Fruit fly (Drosophila melanogaster) whole organism, embryonic: ENCODE results near the gene Osi6.

Source experiments
- Abd-B ChIP-seq: fragments of 200-800 bp; sonication (Bioruptor generic); optimal IDR thresholded peaks from 2 replicates; lab custom pipeline; 2018; ENCODE audit warnings: missing biosample characterization, mild to moderate bottlenecking, missing genetic modification characterization, moderate library complexity
- Blimp-1 ChIP-seq: fragments of 200-800 bp; sonication (Bioruptor generic); optimal IDR thresholded peaks from 3 replicates; lab custom pipeline; 2018; ENCODE audit warnings: missing biosample characterization, missing genetic modification characterization, mild to moderate bottlenecking, moderate library complexity, missing genetic modification reagents
- CG11085 ChIP-seq: fragments of 200-800 bp; sonication (Bioruptor generic); IDR thresholded peaks from 2 replicates; pipeline ENCODE4 v1.3.6; 2022; ENCODE audit warnings: missing biosample characterization, missing genetic modification characterization
- CG11247 ChIP-seq: fragments of 200-800 bp; sonication (Bioruptor generic); IDR thresholded peaks from 2 replicates; pipeline ENCODE4 v1.3.6; 2022; ENCODE audit warnings: missing biosample characterization, missing genetic modification characterization
- CG12071 ChIP-seq: fragments of 200-800 bp; sonication (Bioruptor generic); optimal IDR thresholded peaks from 3 replicates; lab custom pipeline; 2018; ENCODE audit warnings: missing biosample characterization, mild to moderate bottlenecking, missing genetic modification characterization
- CG12942 ChIP-seq: fragments of 200-800 bp; sonication (Bioruptor generic); optimal IDR thresholded peaks from 3 replicates; lab custom pipeline; 2016; ENCODE audit warnings: missing biosample characterization, missing genetic modification characterization
- CG1603 ChIP-seq: fragments of 200-800 bp; sonication (Bioruptor generic); optimal IDR thresholded peaks from 2 replicates; lab custom pipeline; 2019; ENCODE audit warnings: missing biosample characterization, mild to moderate bottlenecking, missing genetic modification characterization, moderate library complexity
- CG17361 ChIP-seq: fragments of 200-800 bp; sonication (Bioruptor generic); IDR thresholded peaks from 3 replicates; pipeline ENCODE4 v1.3.6; 2022; ENCODE audit warnings: missing biosample characterization, missing genetic modification characterization
- CG43689 ChIP-seq: fragments of 200-800 bp; sonication (Bioruptor generic); IDR thresholded peaks from 2 replicates; pipeline ENCODE4 v1.3.6; 2022; ENCODE audit warnings: missing biosample characterization, missing genetic modification characterization
- CG7745 ChIP-seq: fragments of 200-800 bp; sonication (Bioruptor generic); optimal IDR thresholded peaks from 2 replicates; lab custom pipeline; 2018; ENCODE audit warnings: missing biosample characterization, mild to moderate bottlenecking, missing genetic modification characterization, moderate library complexity
- CG7786 ChIP-seq: fragments of 200-800 bp; sonication (Bioruptor generic); optimal IDR thresholded peaks from 2 replicates; lab custom pipeline; 2016; ENCODE audit warnings: missing biosample characterization, missing genetic modification characterization
- CG7928 ChIP-seq: fragments of 200-800 bp; sonication (Bioruptor generic); optimal IDR thresholded peaks from 2 replicates; lab custom pipeline; 2017; ENCODE audit warnings: missing biosample characterization, mild to moderate bottlenecking, missing genetic modification characterization
- CHES-1-like ChIP-seq: fragments of 200-800 bp; sonication (Bioruptor generic); optimal IDR thresholded peaks from 2 replicates; lab custom pipeline; 2016; ENCODE audit warnings: missing biosample characterization, missing genetic modification characterization
- CTCF ChIP-seq: fragments of 200-800 bp; sonication (Bioruptor generic); optimal IDR thresholded peaks from 2 replicates; lab custom pipeline; 2017; ENCODE audit warnings: missing biosample characterization, mild to moderate bottlenecking, missing genetic modification characterization, moderate library complexity
- D19A ChIP-seq: fragments of 200-800 bp; optimal IDR thresholded peaks from 3 replicates; lab custom pipeline; 2019; ENCODE audit warnings: missing biosample characterization, mild to moderate bottlenecking, missing genetic modification characterization, moderate library complexity
- Hey ChIP-seq: fragments of 200-800 bp; sonication (Bioruptor generic); optimal IDR thresholded peaks from 3 replicates; lab custom pipeline; 2018; ENCODE audit warnings: missing biosample characterization, mild to moderate bottlenecking, missing genetic modification characterization
- Hr78 ChIP-seq, 2 experiments: fragments of 200-800 bp in 1 of 2; fragments of >200 bp in 1 of 2; sonication (Bioruptor generic) in 1 of 2; optimal IDR thresholded peaks; 2 replicates each; lab custom pipeline; 2017 to 2019; ENCODE audit warnings: missing biosample characterization in 2 of 2, missing genetic modification characterization in 2 of 2, mild to moderate bottlenecking in 1 of 2, moderate library complexity in 1 of 2
- Med ChIP-seq: fragments of 200-800 bp; sonication (Bioruptor generic); peaks from one replicate; lab custom pipeline; 2016; ENCODE audit warnings: missing biosample characterization, missing genetic modification characterization, mild to moderate bottlenecking, inconsistent platforms, moderate library complexity
- Mes4 ChIP-seq: fragments of 200-800 bp; sonication (Bioruptor generic); optimal IDR thresholded peaks from 2 replicates; lab custom pipeline; 2016; ENCODE audit warnings: missing biosample characterization, missing genetic modification characterization
- Pdp1 ChIP-seq, 2 experiments: fragments of 200-800 bp; sonication (Bioruptor generic); optimal IDR thresholded peaks; 3 replicates each; lab custom pipeline; 2016; ENCODE audit warnings: missing biosample characterization in 2 of 2, missing genetic modification characterization in 2 of 2, mild to moderate bottlenecking in 1 of 2, moderate library complexity in 1 of 2
- Sox102F ChIP-seq: fragments of 200-800 bp; sonication (Bioruptor generic); optimal IDR thresholded peaks from 2 replicates; lab custom pipeline; 2018; ENCODE audit warnings: missing biosample characterization, mild to moderate bottlenecking, missing genetic modification characterization, moderate library complexity
- chif ChIP-seq, 2 experiments: fragments of 200-800 bp; sonication (Bioruptor generic); optimal IDR thresholded peaks; 3 replicates each; lab custom pipeline; 2016; ENCODE audit warnings: missing biosample characterization in 2 of 2, missing genetic modification characterization in 2 of 2
- ci ChIP-seq: fragments of 200-800 bp; sonication (Bioruptor generic); IDR thresholded peaks from 3 replicates; pipeline ENCODE4 v1.3.6; 2022; ENCODE audit warnings: missing biosample characterization, missing genetic modification characterization
- crol ChIP-seq: fragments of 200-800 bp; sonication (Bioruptor generic); IDR thresholded peaks from 2 replicates; pipeline ENCODE4 v1.3.6; 2022; ENCODE audit warnings: missing biosample characterization, missing genetic modification characterization
- disco-r ChIP-seq: fragments of 200-800 bp; sonication (Bioruptor generic); optimal IDR thresholded peaks from 2 replicates; lab custom pipeline; 2016; ENCODE audit warnings: missing biosample characterization, missing genetic modification characterization
- ems ChIP-seq: fragments of 200-800 bp; sonication (Bioruptor generic); optimal IDR thresholded peaks from 3 replicates; lab custom pipeline; 2016; ENCODE audit warnings: missing biosample characterization, missing genetic modification characterization
- gfzf ChIP-seq: fragments of 200-800 bp; sonication (Bioruptor generic); optimal IDR thresholded peaks from 2 replicates; lab custom pipeline; 2016; ENCODE audit warnings: missing biosample characterization, mild to moderate bottlenecking, missing genetic modification characterization, moderate library complexity
- jing ChIP-seq: fragments of 200-800 bp; sonication (Bioruptor generic); optimal IDR thresholded peaks from 2 replicates; lab custom pipeline; 2018; ENCODE audit warnings: missing biosample characterization, mild to moderate bottlenecking, missing genetic modification characterization
- klu ChIP-seq: fragments of 200-800 bp; sonication (Bioruptor generic); IDR thresholded peaks from 2 replicates; pipeline ENCODE4 v1.3.6; 2022; ENCODE audit warnings: missing biosample characterization, missing genetic modification characterization
- oc ChIP-seq: fragments of 200-800 bp; sonication (Bioruptor generic); optimal IDR thresholded peaks from 2 replicates; lab custom pipeline; 2018; ENCODE audit warnings: missing biosample characterization, mild to moderate bottlenecking, missing genetic modification characterization, moderate library complexity
- onecut ChIP-seq: fragments of 200-800 bp; sonication (Bioruptor generic); IDR thresholded peaks from 2 replicates; pipeline ENCODE4 v1.3.6; 2022; ENCODE audit warnings: missing biosample characterization, missing genetic modification characterization
- pita ChIP-seq: fragments of 200-800 bp; sonication (Bioruptor generic); optimal IDR thresholded peaks from 2 replicates; lab custom pipeline; 2017; ENCODE audit warnings: missing biosample characterization, mild to moderate bottlenecking, missing genetic modification characterization
- ranshi ChIP-seq: fragments of 200-800 bp; sonication (Bioruptor generic); IDR thresholded peaks from 2 replicates; pipeline ENCODE4 v1.3.6; 2022; ENCODE audit warnings: missing biosample characterization, missing genetic modification characterization
- sd ChIP-seq: fragments of 200-800 bp; sonication (Bioruptor generic); optimal IDR thresholded peaks from 3 replicates; lab custom pipeline; 2018; ENCODE audit warnings: missing biosample characterization, mild to moderate bottlenecking, missing genetic modification characterization, moderate library complexity
- sisA ChIP-seq: fragments of 200-800 bp; sonication (Bioruptor generic); IDR thresholded peaks from 2 replicates; pipeline ENCODE4 v1.3.6; 2022; ENCODE audit warnings: missing biosample characterization, missing genetic modification characterization
- slou ChIP-seq: fragments of 200-800 bp; sonication (Bioruptor generic); optimal IDR thresholded peaks from 3 replicates; lab custom pipeline; 2016; ENCODE audit warnings: missing biosample characterization, missing genetic modification characterization
- slp2 ChIP-seq: fragments of 200-800 bp; sonication (Bioruptor generic); optimal IDR thresholded peaks from 2 replicates; lab custom pipeline; 2016; ENCODE audit warnings: missing biosample characterization, missing genetic modification characterization
- sna ChIP-seq: fragments of 200-800 bp; sonication (Bioruptor generic); IDR thresholded peaks from 2 replicates; pipeline ENCODE4 v1.3.6; 2022; ENCODE audit warnings: missing biosample characterization, missing genetic modification characterization; ENCODE audit not compliant: partially characterized antibody
- trem ChIP-seq: fragments of 200-800 bp; optimal IDR thresholded peaks from 3 replicates; lab custom pipeline; 2019; ENCODE audit warnings: missing biosample characterization, mild to moderate bottlenecking, missing genetic modification characterization, moderate library complexity
- vvl ChIP-seq: fragments of 200-800 bp; sonication (Bioruptor generic); IDR thresholded peaks from 2 replicates; pipeline ENCODE4 v1.3.6; 2022; ENCODE audit warnings: missing biosample characterization, missing genetic modification characterization
- zen ChIP-seq: fragments of 200-800 bp; sonication (Bioruptor generic); optimal IDR thresholded peaks from 3 replicates; lab custom pipeline; 2018; ENCODE audit warnings: missing biosample characterization, mild to moderate bottlenecking, missing genetic modification characterization, moderate library complexity
- zf30C ChIP-seq: fragments of 200-800 bp; sonication (Bioruptor generic); optimal IDR thresholded peaks from 3 replicates; lab custom pipeline; 2018; ENCODE audit warnings: missing biosample characterization, mild to moderate bottlenecking, missing genetic modification characterization

Gene Osi6

dm6 chr3R:6244035-6244434 lies 9.5 kb downstream of the Osi6 start:
- peak; percentile 12; the same call in 1 of the 2 replicates for TF ChIP-seq vvl (GFP tag; lab: Robert Waterston, UW)
- TF ChIP-seq CG11085 (GFP tag; lab: Robert Waterston, UW): no peak
- no peak for TF ChIP-seq CG17361 (GFP tag; lab: Robert Waterston, UW)
- peak; percentile 36 for TF ChIP-seq Med (GFP tag; lab: Kevin White, UChicago)
- no peak for TF ChIP-seq chif (GFP tag; optimal IDR thresholded peaks at IDR 0.05; lab: Kevin White, UChicago)
- peak; percentile 57 for TF ChIP-seq Blimp-1 (GFP tag; lab: Kevin White, UChicago)
- TF ChIP-seq, all 482 proteins: peak for 3

dm6 chr3R:6244986-6245385 lies 10.5 kb downstream of the Osi6 start:
- TF ChIP-seq Pdp1 (GFP tag; optimal IDR thresholded peaks at IDR 0.05; lab: Kevin White, UChicago) (peak in 1 of 2 experiments; percentile 47), klu (GFP tag; lab: Robert Waterston, UW) (0 out of 2 replicates have a peak, but pooled peaks have one; percentile 18), Blimp-1 (GFP tag; lab: Kevin White, UChicago) (peak; percentile 91), slp2 (GFP tag; lab: Kevin White, UChicago) (no peak), Hr78 (GFP tag; optimal IDR thresholded peaks at IDR 0.05; lab: Kevin White, UChicago) (peak in 1 of 2 experiments; percentile 79), Hey (tag; lab: Kevin White, UChicago) (no peak), vvl (GFP tag; lab: Robert Waterston, UW) (peak; percentile 55; the same call in 1 of the 2 replicates)
- TF ChIP-seq, all 482 proteins: peak for 5

- TF ChIP-seq ranshi (GFP tag; lab: Robert Waterston, UW): no peak
- TF ChIP-seq CG12942 (GFP tag; lab: Kevin White, UChicago): no peak
- TF ChIP-seq jing (GFP tag; lab: Kevin White, UChicago): no peak
- TF ChIP-seq Sox102F: no peak
- TF ChIP-seq disco-r: no peak
- peak; percentile 50; the same call in 1 of the 2 replicates for TF ChIP-seq crol (GFP tag; lab: Robert Waterston, UW)
- TF ChIP-seq onecut: no peak
- TF ChIP-seq CG7786 (GFP tag; lab: Kevin White, UChicago): no peak
- no peak for TF ChIP-seq trem
- no peak for TF ChIP-seq CG7928 (GFP tag; lab: Kevin White, UChicago)
- TF ChIP-seq sisA (GFP tag; lab: Robert Waterston, UW): no peak
- peak; percentile 47 for TF ChIP-seq oc
- peak; percentile 41 for TF ChIP-seq Blimp-1 (GFP tag; lab: Kevin White, UChicago)
- TF ChIP-seq sd (tag; lab: Kevin White, UChicago): peak; percentile 25
- TF ChIP-seq gfzf (GFP tag; lab: Kevin White, UChicago): no peak
- no peak for TF ChIP-seq slou (GFP tag; lab: Kevin White, UChicago)
Measured at dm6 chr3R:6248694-6249093, 14.2 kb downstream of the Osi6 start, which contains the start of gene Osi7. Gene Osi7, plus strand, starts transcription at chr3R:6248994.

DNA sequence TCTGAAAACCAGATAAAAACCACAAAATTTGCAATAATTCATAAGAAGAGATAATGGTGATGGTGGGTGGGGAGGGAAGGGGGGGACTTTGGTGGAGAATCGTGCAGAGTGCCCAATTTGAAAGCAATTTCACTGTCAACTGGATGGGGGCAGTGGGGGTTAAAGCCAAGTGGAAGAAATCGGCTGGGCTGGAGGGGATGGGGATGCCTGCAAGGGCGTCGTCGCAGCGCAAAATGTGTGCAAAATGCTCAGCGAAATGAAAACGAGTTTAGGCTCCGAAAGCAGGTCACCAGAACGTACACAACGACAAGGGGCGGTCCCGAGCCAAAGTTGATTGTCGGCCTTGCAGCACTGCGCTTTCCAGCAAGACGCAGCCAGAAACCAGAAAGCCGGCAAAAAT lies 18.3 kb downstream of the Osi6 start:
- TF ChIP-seq CHES-1-like (GFP tag; lab: Kevin White, UChicago) (no peak), ci (GFP tag; lab: Robert Waterston, UW) (0 out of 3 replicates have a peak, but pooled peaks have one; percentile 31)

DNA sequence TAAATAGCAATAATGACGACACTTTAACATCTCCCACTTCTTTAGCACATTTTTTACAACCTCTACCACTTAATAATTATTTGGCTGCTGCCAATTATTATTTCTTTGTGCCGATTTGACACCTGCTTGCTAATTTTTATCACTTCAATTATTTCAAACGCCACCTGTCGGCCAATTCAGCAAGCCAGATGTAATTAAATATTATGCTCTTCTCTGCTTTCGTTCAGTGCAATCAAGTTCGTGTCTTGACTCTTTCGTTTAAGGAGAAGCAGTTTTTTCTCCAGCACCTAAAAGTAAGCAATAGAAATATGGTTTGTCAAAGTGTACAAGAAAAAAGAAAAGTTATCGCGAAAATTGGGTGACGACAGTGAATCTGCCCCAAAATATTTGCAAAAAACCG lies 19.9 kb downstream of the Osi6 start:
- peak; percentile 85 for TF ChIP-seq zen (tag; lab: Kevin White, UChicago)
- TF ChIP-seq Mes4 (GFP tag; lab: Kevin White, UChicago): no peak
- TF ChIP-seq Abd-B (GFP tag; lab: Kevin White, UChicago): peak; percentile 59
- no peak for TF ChIP-seq D19A (tag; lab: Kevin White, UChicago)
- peak; percentile 71 for TF ChIP-seq zf30C (GFP tag; lab: Kevin White, UChicago)
- TF ChIP-seq CG12071 (GFP tag; lab: Kevin White, UChicago): no peak
- TF ChIP-seq CG7745 (tag; lab: Kevin White, UChicago): peak; percentile 20
- TF ChIP-seq CG43689: no peak
- TF ChIP-seq CG11247 (GFP tag; lab: Robert Waterston, UW): peak; percentile 46
- no peak for TF ChIP-seq sna (GFP tag; lab: Robert Waterston, UW)
- peak; percentile 22 for TF ChIP-seq pita (GFP tag; lab: Kevin White, UChicago)
- peak; percentile 7 for TF ChIP-seq CG1603
- TF ChIP-seq Blimp-1 (GFP tag; lab: Kevin White, UChicago): peak; percentile 11
- TF ChIP-seq ems (GFP tag; lab: Kevin White, UChicago): no peak
- peak; percentile 90 for TF ChIP-seq CTCF (GFP tag; lab: Kevin White, UChicago)
- TF ChIP-seq, all 482 proteins: peak for 9
